Worm (Caenorhabditis elegans) whole organism, L4/young adult: ENCODE results near the gene unc-4.

Experiments used
- W03F9.2 ChIP-seq: fragments of 150-350 bp; optimal IDR thresholded peaks from 2 replicates; lab custom pipeline; 2014; ENCODE audit warnings: missing biosample characterization, missing genetic modification characterization
- dao-5 ChIP-seq: sonication (generic microtip); optimal IDR thresholded peaks from 2 replicates; lab custom pipeline; 2016; ENCODE audit warnings: missing genotype, missing genetic modification characterization, moderate library complexity, missing compliant biosample characterization
- him-1 ChIP-seq: sonication (generic microtip); optimal IDR thresholded peaks from 2 replicates; lab custom pipeline; 2016; ENCODE audit warnings: missing genotype, missing genetic modification reagents, missing genetic modification characterization, missing compliant biosample characterization

unc-4 gene

ce11 chrII:9928470-9928869 lies 28.3 kb upstream of the unc-4 start:
- no peak for TF ChIP-seq dao-5 (tag; lab: Kevin White, UChicago)
- TF ChIP-seq W03F9.2: no peak
- no peak for TF ChIP-seq him-1 (tag; lab: Kevin White, UChicago)

- TF ChIP-seq W03F9.2 (no peak), dao-5 (tag; lab: Kevin White, UChicago) (no peak), him-1 (tag; lab: Kevin White, UChicago) (no peak)
These were observed 21.6 kb upstream of the unc-4 start, which contains the start of gene C05C10.2 for ce11 chrII:9921622-9922269. Gene C05C10.2 (plus strand): TSS chrII:9922219.

- TF ChIP-seq W03F9.2 (no peak), dao-5 (tag; lab: Kevin White, UChicago) (no peak), him-1 (tag; lab: Kevin White, UChicago) (no peak)
These were observed 20.3 kb upstream of the unc-4 start, which contains the start of gene pho-10 for ce11 chrII:9920468-9920867. Gene pho-10 (minus strand): TSS chrII:9920568.

DNA sequence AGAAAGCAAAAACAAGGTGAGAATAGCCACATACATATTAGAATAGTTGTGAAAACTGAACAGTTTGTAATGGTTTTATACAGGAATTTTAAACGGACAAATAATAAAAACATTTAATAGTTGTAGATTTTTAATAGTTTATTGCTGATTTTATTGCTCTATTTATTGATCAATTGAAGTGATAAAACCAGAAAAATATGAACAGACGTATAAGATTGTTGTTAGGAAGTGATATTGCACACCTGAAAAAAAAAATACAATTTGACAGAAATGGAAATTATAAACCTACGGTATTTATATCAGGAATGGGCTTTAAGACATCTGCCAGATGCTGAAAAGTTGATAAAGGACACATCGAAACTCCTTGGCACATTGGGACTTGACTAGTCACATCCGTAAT lies 17.7 kb upstream of the unc-4 start, which contains the start of gene C05C10.8:
C05C10.8 (minus strand) TSS at position 101 of the 400 bp plus-strand sequence.
- TF ChIP-seq dao-5 (tag; lab: Kevin White, UChicago): no peak

DNA sequence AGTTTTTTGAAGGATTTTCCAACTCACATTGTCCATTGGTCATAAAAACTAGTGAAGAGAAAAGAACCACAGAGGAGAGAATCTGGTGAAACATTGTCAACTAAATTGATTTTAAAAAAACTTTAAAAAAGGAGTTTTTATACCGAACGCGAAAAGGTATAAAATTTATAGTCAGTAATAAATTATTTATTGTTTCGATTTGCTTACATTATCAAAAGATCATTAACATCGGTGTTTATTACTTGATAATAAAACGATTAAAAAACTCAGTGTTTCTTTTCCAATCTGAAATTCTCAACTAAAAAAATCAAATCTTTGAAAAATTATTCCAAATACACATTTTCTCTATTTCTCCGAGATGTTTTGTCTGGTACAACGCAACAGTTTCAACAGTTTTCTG lies 16.0 kb upstream of the unc-4 start, which contains the start of gene F26C11.4:
F26C11.4 (minus strand) TSS at position 101 of the 400 bp plus-strand sequence.
- TF ChIP-seq him-1 (tag; lab: Kevin White, UChicago) (no peak), dao-5 (tag; lab: Kevin White, UChicago) (no peak), W03F9.2 (no peak)

- no peak for TF ChIP-seq dao-5 (tag; lab: Kevin White, UChicago)
- no peak for TF ChIP-seq W03F9.2
- TF ChIP-seq him-1 (tag; lab: Kevin White, UChicago): no peak
These were observed 14.8 kb upstream of the unc-4 start, which contains the start of gene F26C11.3 for ce11 chrII:9914999-9915398. Gene F26C11.3 (minus strand): TSS chrII:9915099.

ce11 chrII:9904459-9904858 lies 4.3 kb upstream of the unc-4 start:
- no peak for TF ChIP-seq W03F9.2
- TF ChIP-seq dao-5 (tag; lab: Kevin White, UChicago): no peak
- TF ChIP-seq him-1 (tag; lab: Kevin White, UChicago): no peak

DNA sequence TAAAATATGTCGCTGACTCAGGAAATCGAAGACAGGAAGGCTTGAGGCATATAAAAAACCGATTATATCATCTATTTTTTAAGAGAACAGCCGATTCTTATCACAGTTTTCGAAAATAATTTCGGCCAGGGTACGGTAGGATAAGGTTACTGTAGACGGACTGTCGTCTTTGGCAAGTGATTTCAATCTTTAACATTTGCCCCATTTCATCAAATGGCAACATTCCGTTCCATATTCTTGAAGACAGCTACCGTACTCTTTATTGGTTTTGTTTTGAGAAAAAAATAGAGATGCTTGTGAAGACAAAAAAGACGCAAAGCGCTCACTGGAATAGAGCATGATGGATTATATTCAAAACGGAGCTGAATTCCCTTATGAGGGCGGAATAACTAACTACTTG lies 1.4 kb downstream of the unc-4 start:
- TF ChIP-seq W03F9.2: no peak
- no peak for TF ChIP-seq him-1 (tag; lab: Kevin White, UChicago)
- TF ChIP-seq dao-5 (tag; lab: Kevin White, UChicago): no peak

DNA sequence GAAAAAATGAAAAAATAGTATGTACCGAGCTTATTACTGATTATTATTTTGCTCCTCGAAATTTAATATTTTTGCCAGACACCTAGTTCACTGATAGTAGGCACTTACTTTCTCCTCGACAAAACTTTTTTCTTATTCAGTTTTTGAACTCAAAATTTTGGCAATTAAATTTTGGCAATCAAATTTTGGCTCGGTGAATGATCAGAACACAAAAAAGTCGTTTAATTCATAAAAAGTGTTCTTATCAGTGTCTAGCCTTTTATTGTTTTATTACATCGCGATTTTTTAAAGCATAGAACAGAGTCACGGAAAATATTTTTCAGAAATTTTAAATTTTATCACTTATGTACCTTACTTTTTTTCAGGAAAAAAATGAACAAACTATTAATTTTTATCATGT lies 5.0 kb downstream of the unc-4 start:
- TF ChIP-seq dao-5 (tag; lab: Kevin White, UChicago): no peak
- TF ChIP-seq W03F9.2: no peak

ce11 chrII:9894435-9894834 lies 5.7 kb downstream of the unc-4 start, which contains the start of gene F26C11.1:
Gene F26C11.1 (plus strand): TSS chrII:9894735.
- no peak for TF ChIP-seq dao-5 (tag; lab: Kevin White, UChicago)
- TF ChIP-seq W03F9.2: no peak
- no peak for TF ChIP-seq him-1 (tag; lab: Kevin White, UChicago)

DNA sequence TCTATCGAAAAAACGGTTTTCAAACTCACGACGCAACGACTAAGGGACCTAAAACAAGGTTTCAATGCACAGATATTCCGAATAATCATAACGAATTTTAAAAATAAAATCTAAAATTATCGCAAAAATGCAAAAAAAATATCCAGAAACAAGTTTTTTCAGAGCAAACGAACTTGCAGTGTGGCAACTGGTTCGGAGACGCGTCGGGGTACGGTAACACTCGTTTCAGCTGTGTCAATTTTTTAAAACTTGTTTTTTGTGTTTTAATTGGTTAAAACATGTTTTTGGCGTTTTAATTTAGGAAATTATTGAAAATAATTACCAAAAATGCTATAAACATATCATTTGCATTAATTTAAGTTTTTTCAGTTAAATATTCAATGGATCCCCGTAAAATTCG lies 7.8 kb downstream of the unc-4 start, which contains the start of gene C08H9.16:
C08H9.16 (plus strand) TSS at position 370 of the 400 bp plus-strand sequence.
- TF ChIP-seq him-1 (tag; lab: Kevin White, UChicago): no peak
- TF ChIP-seq W03F9.2: peak; percentile 74

- TF ChIP-seq W03F9.2 (no peak), dao-5 (tag; lab: Kevin White, UChicago) (no peak), him-1 (tag; lab: Kevin White, UChicago) (no peak)
These were observed 8.4 kb downstream of the unc-4 start for ce11 chrII:9891823-9892222.

- no peak for TF ChIP-seq W03F9.2
- TF ChIP-seq him-1 (tag; lab: Kevin White, UChicago): no peak
- TF ChIP-seq dao-5 (tag; lab: Kevin White, UChicago): no peak
These were observed 9.0 kb downstream of the unc-4 start, which contains the start of gene vgln-1 for ce11 chrII:9891031-9891689. Gene vgln-1 (minus strand): TSS chrII:9891081.

DNA sequence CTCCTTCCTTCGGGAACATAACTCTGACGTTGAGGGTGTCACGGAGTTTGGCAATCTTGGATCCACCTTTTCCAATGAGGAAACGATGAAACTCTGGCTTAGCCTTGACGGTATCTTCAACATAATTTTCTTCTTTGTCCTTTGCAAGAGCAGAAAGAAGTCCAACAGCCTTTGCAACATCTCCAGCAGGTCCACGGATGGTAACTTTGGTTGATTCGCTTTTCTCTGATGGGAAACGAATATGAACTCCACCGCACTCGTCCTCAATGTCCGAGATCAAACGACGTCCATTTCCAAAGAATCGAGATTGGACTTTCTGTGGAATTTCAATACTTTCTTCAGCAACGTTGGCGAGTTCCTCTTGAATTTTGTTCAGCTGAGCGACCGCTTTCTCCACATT lies 11.6 kb downstream of the unc-4 start:
- TF ChIP-seq dao-5 (tag; lab: Kevin White, UChicago) (no peak), W03F9.2 (no peak), him-1 (tag; lab: Kevin White, UChicago) (no peak)
